Worm (Caenorhabditis elegans) whole organism, mixed stage, embryonic: ENCODE data around the gene gtf-2F1.

ENCODE experiments used
- ceh-43 ChIP-seq: fragments of 200-800 bp; sonication (Bioruptor generic); optimal IDR thresholded peaks from 2 replicates; lab custom pipeline; 2018; ENCODE audit warnings: mild to moderate bottlenecking, missing genetic modification characterization, moderate library complexity, missing compliant biosample characterization
- elt-3 ChIP-seq: fragments of 150-350 bp; optimal IDR thresholded peaks from 2 replicates; lab custom pipeline; 2014; ENCODE audit warnings: missing biosample characterization, missing genetic modification characterization
- nhr-12 ChIP-seq: fragments of 150-350 bp; optimal IDR thresholded peaks from 2 replicates; lab custom pipeline; 2014; ENCODE audit warnings: missing biosample characterization, missing genetic modification characterization
- nhr-28 ChIP-seq: fragments of 150-350 bp; optimal IDR thresholded peaks from 2 replicates; lab custom pipeline; 2014; ENCODE audit warnings: missing biosample characterization, missing genetic modification characterization
- nhr-76 ChIP-seq: sonication (generic microtip); optimal IDR thresholded peaks from 2 replicates; lab custom pipeline; 2017; ENCODE audit warnings: missing biosample characterization, missing genetic modification characterization
- sem-2 ChIP-seq: fragments of 200-800 bp; sonication (Bioruptor generic); optimal IDR thresholded peaks from 2 replicates; lab custom pipeline; 2018; ENCODE audit warnings: mild to moderate bottlenecking, missing genetic modification characterization, missing compliant biosample characterization
- snpc-4 ChIP-seq: fragments of 150-350 bp; optimal IDR thresholded peaks from 2 replicates; lab custom pipeline; 2014; ENCODE audit warnings: missing biosample characterization, missing genetic modification characterization

- TF ChIP-seq snpc-4 (tag; lab: Kevin White, UChicago) (no peak), nhr-12 (tag; lab: Kevin White, UChicago) (no peak), nhr-28 (tag; lab: Kevin White, UChicago) (no peak), ceh-43 (GFP tag; lab: Kevin White, UChicago) (no peak), nhr-76 (tag; lab: Kevin White, UChicago) (no peak), elt-3 (tag; lab: Kevin White, UChicago) (no peak), sem-2 (GFP tag; lab: Kevin White, UChicago) (no peak)
These were observed 23.8 kb upstream of the gtf-2F1 start for ce11 chrII:4277639-4278038.
